Fruit fly (Drosophila melanogaster): ENCODE results near the gene CG43998.
A peak's percentile ranks its signal among the peaks of the same experiment; 100 is the strongest.

Gene CG43998

DNA sequence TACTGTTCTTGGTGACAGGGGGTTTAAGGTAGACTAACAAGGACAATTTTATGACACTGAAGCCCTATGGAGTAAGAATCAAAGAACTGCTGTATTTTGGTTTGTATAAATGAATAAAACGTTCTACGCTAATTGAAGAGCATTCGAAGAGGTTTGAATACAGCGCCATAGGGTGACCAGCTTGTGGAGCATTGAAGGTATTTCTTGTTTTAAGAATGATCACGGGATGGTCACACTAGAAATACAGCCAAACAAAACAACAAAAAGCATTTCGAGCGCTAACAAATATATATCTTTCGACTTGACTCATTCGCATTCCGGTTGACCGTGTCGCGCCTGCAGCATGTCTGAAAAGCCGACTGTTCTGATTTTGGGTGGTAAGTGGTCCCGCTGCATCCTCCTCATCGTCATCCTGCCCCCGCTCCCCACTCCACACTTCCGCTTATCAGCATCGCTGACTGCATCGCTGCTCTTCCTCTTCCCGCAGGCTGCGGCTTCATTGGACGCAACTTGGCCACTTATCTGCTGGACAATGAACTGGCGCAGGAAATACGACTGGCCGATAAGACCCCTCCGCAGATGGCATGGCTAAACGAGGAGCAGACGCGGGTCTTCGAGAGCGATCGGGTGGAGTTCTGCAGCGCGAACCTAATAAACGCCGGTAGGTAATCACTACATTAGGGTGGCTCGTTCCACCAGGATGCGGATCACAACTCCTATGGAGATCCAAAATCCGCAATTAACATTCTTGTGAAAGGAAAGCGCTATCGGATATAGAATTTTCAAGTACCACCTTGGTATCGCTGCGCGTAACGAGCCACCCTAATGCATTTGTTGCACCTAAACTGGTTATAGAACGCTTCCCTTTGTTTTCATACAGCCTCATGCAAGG is 5.1 kb upstream of the CG43998 start, which contains the start of gene CG5854:
Gene CG5854 (plus strand): TSS at position 229 of the 892 bp plus-strand sequence.
- peak; percentile 96 for TF ChIP-seq cyc (GFP tag; optimal IDR thresholded peaks at IDR 0.05)
- TF ChIP-seq OdsH (GFP tag; optimal IDR thresholded peaks at IDR 0.05): peak; percentile 98
- peak; percentile 93 for TF ChIP-seq CG10669 (GFP tag; optimal IDR thresholded peaks at IDR 0.05)
- no peak for TF ChIP-seq fkh (GFP tag; optimal IDR thresholded peaks at IDR 0.05)
- peak; percentile 98 for TF ChIP-seq svp (GFP tag)
- TF ChIP-seq CG3919 (GFP tag; optimal IDR thresholded peaks at IDR 0.05): peak; percentile 99
- TF ChIP-seq Lpt (GFP tag; optimal IDR thresholded peaks at IDR 0.05): peak; percentile 91
- peak; percentile 96 for TF ChIP-seq CG8632 (GFP tag; optimal IDR thresholded peaks at IDR 0.05)
- TF ChIP-seq salr (GFP tag; optimal IDR thresholded peaks at IDR 0.05): peak; percentile 96
- peak; percentile 87 for TF ChIP-seq CG9139 (GFP tag; optimal IDR thresholded peaks at IDR 0.05)
- TF ChIP-seq achi (GFP tag; optimal IDR thresholded peaks at IDR 0.05): peak; percentile 98
- TF ChIP-seq Ets96B (tag; optimal IDR thresholded peaks at IDR 0.05): peak; percentile 96
- TF ChIP-seq CG6854 (GFP tag; optimal IDR thresholded peaks at IDR 0.05): peak; percentile 87
- peak; percentile 99 for TF ChIP-seq eg (GFP tag; IDR thresholded peaks at IDR 0.05)
- peak; percentile 99 for TF ChIP-seq CG6163 (GFP tag; IDR thresholded peaks at IDR 0.05)
- peak; percentile 94 to 96 for TF ChIP-seq ss (GFP tag; optimal IDR thresholded peaks at IDR 0.05)
- peak; percentile 98 for TF ChIP-seq acj6 (GFP tag; optimal IDR thresholded peaks at IDR 0.05)
- peak; percentile 97 for TF ChIP-seq CG31627 (GFP tag; optimal IDR thresholded peaks at IDR 0.05)
- peak; percentile 94 for TF ChIP-seq fd59A (GFP tag; optimal IDR thresholded peaks at IDR 0.05)
- TF ChIP-seq Hr38 (GFP tag; optimal IDR thresholded peaks at IDR 0.05): peak; percentile 84
- TF ChIP-seq CG10631 (GFP tag; optimal IDR thresholded peaks at IDR 0.05): peak; percentile 96
- TF ChIP-seq fd85E (GFP tag; optimal IDR thresholded peaks at IDR 0.05): no peak
- TF ChIP-seq CG15336 (GFP tag; IDR thresholded peaks at IDR 0.05): peak; percentile 99
- TF ChIP-seq Eip93F (GFP tag; optimal IDR thresholded peaks at IDR 0.05): no peak
- TF ChIP-seq dac (GFP tag; optimal IDR thresholded peaks at IDR 0.05): peak; percentile 94
- TF ChIP-seq spab (GFP tag; optimal IDR thresholded peaks at IDR 0.05): peak; percentile 97
- TF ChIP-seq lz (GFP tag; optimal IDR thresholded peaks at IDR 0.05): peak; percentile 96
- peak; percentile 94 for TF ChIP-seq CG6808 (GFP tag; optimal IDR thresholded peaks at IDR 0.05)
- peak; percentile 96 for TF ChIP-seq vri (GFP tag; optimal IDR thresholded peaks at IDR 0.05)
- TF ChIP-seq net (GFP tag; optimal IDR thresholded peaks at IDR 0.05): peak; percentile 99
- TF ChIP-seq Ets21C (GFP tag; optimal IDR thresholded peaks at IDR 0.05): peak; percentile 94
- peak; percentile 97 for TF ChIP-seq CG8119 (GFP tag; IDR thresholded peaks at IDR 0.05)
- TF ChIP-seq Smox (GFP tag; optimal IDR thresholded peaks at IDR 0.05): peak; percentile 96
- peak; percentile 96 for TF ChIP-seq CG32006 (GFP tag; optimal IDR thresholded peaks at IDR 0.05)
- TF ChIP-seq Sox15 (GFP tag; optimal IDR thresholded peaks at IDR 0.05): peak; percentile 94
- peak; percentile 96 for TF ChIP-seq Gug (GFP tag; IDR thresholded peaks at IDR 0.05)
- peak; percentile 97 for TF ChIP-seq Sox102F (GFP tag; optimal IDR thresholded peaks at IDR 0.05)
- peak; percentile 97 for TF ChIP-seq esn (GFP tag; optimal IDR thresholded peaks at IDR 0.05)
- peak; percentile 97 for TF ChIP-seq Hr4 (GFP tag; optimal IDR thresholded peaks at IDR 0.05)
- TF ChIP-seq CG11294 (GFP tag; IDR thresholded peaks at IDR 0.05): peak; percentile 96
- TF ChIP-seq CG8319 (GFP tag; optimal IDR thresholded peaks at IDR 0.05): peak; percentile 95
- peak; percentile 99 for TF ChIP-seq Eip78C (GFP tag)
- peak; percentile 98 for TF ChIP-seq pdm3 (GFP tag; optimal IDR thresholded peaks at IDR 0.05)
- peak; percentile 96 for TF ChIP-seq CG16779 (tag; optimal IDR thresholded peaks at IDR 0.05)
- TF ChIP-seq Hr39 (GFP tag; optimal IDR thresholded peaks at IDR 0.05): peak; percentile 97
- peak; percentile 92 for TF ChIP-seq CG4318 (GFP tag; optimal IDR thresholded peaks at IDR 0.05)
- peak; percentile 88 for TF ChIP-seq CG11902 (GFP tag; optimal IDR thresholded peaks at IDR 0.05)
- peak; percentile 96 for TF ChIP-seq topi (GFP tag; optimal IDR thresholded peaks at IDR 0.05)
- peak; percentile 97 for TF ChIP-seq Eip75B (GFP tag; optimal IDR thresholded peaks at IDR 0.05)
- TF ChIP-seq CG6276 (GFP tag; optimal IDR thresholded peaks at IDR 0.05): peak; percentile 98

Measured in whole organism, prepupa.